Worm (Caenorhabditis elegans) whole organism, L4/young adult: ENCODE measurements around the gene F54C9.7.

Experiments
- W03F9.2 ChIP-seq: fragments of 150-350 bp; optimal IDR thresholded peaks from 2 replicates; lab custom pipeline; 2014; ENCODE audit warnings: missing biosample characterization, missing genetic modification characterization
- dao-5 ChIP-seq: sonication (generic microtip); optimal IDR thresholded peaks from 2 replicates; lab custom pipeline; 2016; ENCODE audit warnings: missing genotype, missing genetic modification characterization, moderate library complexity, missing compliant biosample characterization
- him-1 ChIP-seq: sonication (generic microtip); optimal IDR thresholded peaks from 2 replicates; lab custom pipeline; 2016; ENCODE audit warnings: missing genotype, missing genetic modification reagents, missing genetic modification characterization, missing compliant biosample characterization

The F54C9.7 gene

ce11 chrII:8562002-8562401, 11.1 kb upstream of the F54C9.7 start, which contains the start of gene F54C9.14:
TSS of gene F54C9.14 (plus strand) at chrII:8562302.
- TF ChIP-seq him-1 (tag; lab: Kevin White, UChicago) (no peak), W03F9.2 (no peak), dao-5 (no peak)

DNA sequence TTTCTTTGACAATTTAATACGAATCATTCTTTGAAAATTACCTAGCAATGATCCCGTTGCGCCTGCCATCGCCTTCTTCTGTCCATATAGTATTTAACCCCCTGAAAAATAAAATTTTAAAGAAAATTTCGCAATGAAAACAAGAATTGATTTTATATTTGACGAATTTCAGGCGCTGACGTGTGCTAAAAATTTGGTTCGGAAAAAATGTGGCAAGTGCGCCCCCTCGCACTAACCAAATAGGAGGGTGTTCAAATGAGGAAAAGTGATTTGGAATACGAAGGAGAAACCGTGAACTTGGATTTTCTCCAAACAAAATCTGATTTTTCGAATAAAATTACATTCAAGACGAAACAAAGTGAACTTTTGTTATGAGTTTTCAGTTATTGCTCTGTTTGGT, 7.1 kb upstream of the F54C9.7 start, which contains the start of gene stc-1:
TSS of gene stc-1 (minus strand) at position 101 of the 400 bp plus-strand sequence.
- TF ChIP-seq him-1 (tag; lab: Kevin White, UChicago) (no peak), W03F9.2 (no peak)

DNA sequence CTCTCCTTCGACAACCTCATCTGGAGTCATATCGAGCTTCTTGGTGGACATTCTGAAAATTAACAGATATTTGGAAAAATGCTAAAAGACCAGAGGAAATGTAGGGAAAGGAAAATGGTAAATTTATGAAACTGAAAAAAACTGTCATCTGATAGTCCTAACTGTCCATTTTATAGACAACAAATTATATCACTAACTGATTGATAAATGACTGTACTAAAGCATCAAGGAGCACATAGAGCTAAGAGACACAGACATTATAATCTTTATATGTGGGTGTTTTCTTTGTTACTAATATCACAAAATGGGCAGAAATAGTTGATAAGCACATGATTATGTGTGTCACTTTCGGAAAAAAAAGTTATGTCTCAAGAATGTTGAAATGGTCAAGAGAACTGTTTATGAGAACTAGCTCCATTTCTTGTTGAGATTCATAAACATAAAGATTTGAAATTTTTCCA, 6.3 kb upstream of the F54C9.7 start, which contains the start of gene F54C9.3:
TSS of gene F54C9.3 (minus strand) at position 51 of the 461 bp plus-strand sequence.
- TF ChIP-seq dao-5 (no peak), W03F9.2 (no peak), him-1 (tag; lab: Kevin White, UChicago) (no peak)

- TF ChIP-seq W03F9.2, result no peak
- no peak for TF ChIP-seq him-1 (tag; lab: Kevin White, UChicago)
- no peak for TF ChIP-seq dao-5
Measured at ce11 chrII:8568234-8568969, 4.7 kb upstream of the F54C9.7 start.

DNA sequence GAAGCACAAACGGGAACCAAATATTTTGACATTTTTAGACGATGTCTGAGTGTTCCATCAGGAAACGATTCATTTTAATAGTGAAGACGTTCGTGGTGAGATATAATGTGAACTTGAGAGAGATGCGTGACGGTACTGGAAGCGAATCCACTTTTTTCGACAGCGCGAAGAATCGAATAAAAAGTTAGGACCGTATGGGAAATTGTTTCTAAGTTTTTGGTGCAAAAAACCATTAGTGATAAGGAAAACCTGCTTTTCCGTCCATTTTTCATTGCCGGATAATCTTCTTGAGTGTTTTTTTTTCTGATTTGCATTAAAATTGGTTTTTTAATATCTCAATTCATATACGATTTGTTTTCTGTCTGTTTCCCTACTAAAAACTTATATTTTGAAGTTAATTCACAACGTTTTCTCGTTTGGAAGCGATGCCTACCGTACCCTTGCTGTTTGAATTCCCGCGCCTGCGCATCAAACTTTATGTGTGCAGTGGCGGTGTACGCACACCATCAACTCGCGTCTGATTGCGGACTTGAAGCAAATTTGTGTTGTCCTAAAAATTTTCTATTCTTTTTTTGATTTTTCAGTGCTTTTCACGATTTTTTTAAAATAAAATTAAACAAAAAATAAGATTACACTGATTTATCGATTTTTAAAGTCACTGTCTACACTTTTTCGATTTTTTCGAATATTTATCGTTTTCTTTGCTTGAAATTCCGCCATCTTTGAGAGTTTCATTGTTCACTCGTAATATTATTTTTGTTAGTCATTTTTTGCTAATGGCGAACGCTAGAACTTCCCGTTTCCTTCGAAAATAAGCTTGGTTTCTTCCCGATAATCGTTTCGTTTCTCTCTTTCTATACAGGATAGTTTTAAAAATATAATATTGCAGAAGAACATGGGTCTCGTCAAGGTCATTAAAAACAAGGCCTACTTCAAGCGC, 3.8 kb upstream of the F54C9.7 start, which contains the start of the genes col-38 and rpl-5:
TSS of gene col-38 (minus strand) at position 51 of the 940 bp plus-strand sequence.
TSS of gene rpl-5 (plus strand) at position 890 of the 940 bp plus-strand sequence.
- TF ChIP-seq dao-5 (no peak), W03F9.2 (peak; percentile 97), him-1 (tag; lab: Kevin White, UChicago) (peak; percentile 1)

DNA sequence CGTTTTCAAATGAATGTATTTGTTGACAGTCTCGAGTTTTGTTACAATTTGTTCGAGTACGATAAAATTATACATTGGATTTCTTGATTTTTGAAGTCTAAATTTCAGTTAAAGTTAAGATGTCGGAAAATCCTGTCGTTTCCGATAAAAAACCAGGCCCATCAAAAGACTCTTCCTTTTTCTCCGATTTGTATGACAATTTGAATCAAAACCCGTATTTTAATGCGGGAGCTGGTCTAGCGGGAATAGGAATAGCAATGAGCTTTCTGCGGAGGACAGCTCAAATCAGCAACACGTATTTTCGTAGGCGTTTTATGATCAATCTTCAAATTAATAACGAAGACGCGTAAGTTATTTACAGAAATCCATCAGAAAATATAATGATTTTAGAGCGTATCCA, 2.2 kb upstream of the F54C9.7 start, which contains the start of gene bcs-1:
TSS of gene bcs-1 (plus strand) at position 109 of the 400 bp plus-strand sequence.
- TF ChIP-seq W03F9.2 (no peak), him-1 (tag; lab: Kevin White, UChicago) (no peak), dao-5 (no peak)

- TF ChIP-seq dao-5, result no peak
- no peak for TF ChIP-seq him-1 (tag; lab: Kevin White, UChicago)
- no peak for TF ChIP-seq W03F9.2
Measured at ce11 chrII:8575184-8575583, 2.0 kb downstream of the F54C9.7 start, which contains the start of gene puf-5. TSS of gene puf-5 (plus strand) at chrII:8575541.

DNA sequence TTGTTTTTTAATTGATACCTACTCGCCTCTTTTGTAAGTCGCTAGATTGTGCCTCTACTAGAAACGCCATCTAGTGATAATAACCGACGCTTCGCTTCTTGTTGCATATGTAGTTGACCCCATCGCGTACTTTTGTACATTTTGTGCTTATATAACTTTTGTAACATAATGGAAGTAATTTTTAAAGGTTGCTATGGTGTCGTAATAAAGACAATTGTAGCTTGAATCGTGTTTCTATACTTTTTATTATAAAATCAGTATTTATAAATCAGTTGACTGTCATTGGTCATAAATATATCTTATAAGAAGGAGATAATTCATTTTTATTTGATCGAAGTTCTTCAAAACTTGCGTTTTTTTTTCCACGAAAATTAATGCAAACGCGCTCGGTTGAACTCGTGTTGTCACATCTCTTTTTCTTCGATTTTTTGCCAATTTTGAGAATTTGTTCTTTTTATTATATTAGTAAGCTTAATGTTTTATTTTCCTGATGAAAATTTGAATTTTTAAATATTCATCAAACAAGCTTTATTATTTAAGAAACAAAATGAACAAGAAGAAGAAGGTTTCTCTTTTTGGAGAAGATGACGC, 4.5 kb downstream of the F54C9.7 start, which contains the start of gene F54C9.9:
TSS of gene F54C9.9 (plus strand) at position 541 of the 591 bp plus-strand sequence.
- TF ChIP-seq dao-5, result no peak
- TF ChIP-seq him-1 (tag; lab: Kevin White, UChicago), result no peak
- no peak for TF ChIP-seq W03F9.2

- TF ChIP-seq dao-5, result no peak
- no peak for TF ChIP-seq W03F9.2
- TF ChIP-seq him-1 (tag; lab: Kevin White, UChicago), result no peak
Measured at ce11 chrII:8581700-8582099, 8.6 kb downstream of the F54C9.7 start, which contains the start of gene arl-1. TSS of gene arl-1 (plus strand) at chrII:8582000.

- TF ChIP-seq him-1 (tag; lab: Kevin White, UChicago) (no peak), W03F9.2 (no peak), dao-5 (no peak)
Measured at ce11 chrII:8583035-8583434, 9.9 kb downstream of the F54C9.7 start.

DNA sequence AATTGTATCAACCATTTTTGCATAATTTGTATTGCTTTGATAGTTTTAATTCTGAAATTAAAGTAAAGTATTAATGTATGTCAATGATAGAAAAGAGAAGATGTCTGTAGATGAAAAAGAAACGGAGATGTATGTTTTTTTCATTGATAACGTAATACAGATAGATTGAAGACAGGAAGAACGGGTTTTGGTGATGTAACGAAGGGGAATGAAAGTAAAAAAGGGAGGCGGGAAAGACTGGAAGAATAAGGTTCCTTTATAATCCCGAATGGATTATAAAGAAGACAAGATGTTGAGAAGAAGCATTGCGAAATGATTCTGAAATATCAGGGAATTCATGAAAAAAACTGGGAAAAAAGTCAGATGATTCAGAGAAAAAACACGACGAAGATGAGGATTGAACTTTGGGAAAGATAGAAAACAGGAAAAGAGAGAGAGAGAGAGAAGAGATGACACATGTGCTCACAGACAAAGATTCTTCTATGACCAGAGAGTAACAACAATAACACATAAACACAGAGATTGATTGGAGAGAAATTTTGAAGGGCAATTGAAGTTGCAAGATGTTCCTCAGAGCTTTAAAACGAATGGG, 12.0 kb downstream of the F54C9.7 start, which contains the start of gene F54C9.11:
TSS of gene F54C9.11 (minus strand) at position 51 of the 592 bp plus-strand sequence.
- TF ChIP-seq him-1 (tag; lab: Kevin White, UChicago) (no peak), dao-5 (no peak), W03F9.2 (no peak)

ce11 chrII:8585921-8586320, 12.8 kb downstream of the F54C9.7 start:
- no peak for TF ChIP-seq dao-5
- no peak for TF ChIP-seq him-1 (tag; lab: Kevin White, UChicago)
- TF ChIP-seq W03F9.2, result no peak

DNA sequence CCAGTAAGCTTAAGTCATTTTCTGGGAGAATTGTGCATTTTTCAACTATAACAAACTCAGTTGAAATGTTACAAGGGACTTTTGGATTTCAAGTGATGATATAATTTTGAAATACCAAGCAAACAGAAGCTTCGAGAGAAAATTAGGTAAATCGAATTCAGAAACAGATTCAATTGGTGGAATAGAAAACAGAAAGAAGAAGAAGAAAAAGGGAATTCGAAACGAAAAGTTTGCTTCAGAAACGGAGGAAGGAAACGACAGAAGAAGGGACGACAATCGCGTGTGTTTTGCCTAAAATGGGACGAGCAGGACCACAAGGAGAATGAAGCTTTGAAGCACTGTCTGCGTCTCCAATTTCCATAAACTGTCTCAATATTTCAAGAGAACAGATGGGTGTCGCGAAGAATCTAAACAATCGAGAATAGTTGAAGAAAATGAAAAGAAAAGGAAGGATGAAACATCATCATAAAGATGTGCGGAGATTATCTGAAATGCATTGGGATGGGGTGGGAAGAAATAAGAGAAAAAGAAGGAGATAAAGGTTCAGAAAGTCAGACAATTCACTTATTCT, 14.6 kb downstream of the F54C9.7 start:
- no peak for TF ChIP-seq dao-5
- TF ChIP-seq W03F9.2, result no peak
- no peak for TF ChIP-seq him-1 (tag; lab: Kevin White, UChicago)
